Fruit fly (Drosophila melanogaster): ENCODE data around the gene nsl1.
A peak's percentile ranks its signal among the peaks of the same experiment; 100 is the strongest.

nsl1 gene

dm6 chr3R:15792427-15792826, 1.2 kb upstream of the nsl1 start, which contains the start of gene Acyp2 (continued):
- TF ChIP-seq CG12236 (GFP tag; optimal IDR thresholded peaks at IDR 0.05) (no peak), CG10267 (tag; optimal IDR thresholded peaks at IDR 0.05) (peak; percentile 44), HLH4C (GFP tag; IDR thresholded peaks at IDR 0.05; ENCODE audit: partially characterized antibody) (0 out of 3 replicates have a peak, but pooled peaks have one; percentile 15), Optix (GFP tag; IDR thresholded peaks at IDR 0.05) (no peak), emc (GFP tag; optimal IDR thresholded peaks at IDR 0.05) (no peak), Lpt (GFP tag; optimal IDR thresholded peaks at IDR 0.05) (no peak), bowl (GFP tag; IDR thresholded peaks at IDR 0.05) (no peak), CG10274 (GFP tag; optimal IDR thresholded peaks at IDR 0.05) (no peak), CG9876 (GFP tag; optimal IDR thresholded peaks at IDR 0.05) (peak; percentile 30), CG8089 (GFP tag; optimal IDR thresholded peaks at IDR 0.05) (no peak), sc (optimal IDR thresholded peaks at IDR 0.05) (no peak), sc (GFP tag; optimal IDR thresholded peaks at IDR 0.05) (no peak), CG17361 (GFP tag; IDR thresholded peaks at IDR 0.05) (0 out of 3 replicates have a peak, but pooled peaks have one; percentile 18), CG2199 (GFP tag; IDR thresholded peaks at IDR 0.05) (peak; percentile 75; the same call in 2 of the 3 replicates), Sox100B (GFP tag; optimal IDR thresholded peaks at IDR 0.05) (no peak), Bgb (GFP tag; IDR thresholded peaks at IDR 0.05; ENCODE audit: partially characterized antibody) (peak; percentile 67), Fer2 (tag; optimal IDR thresholded peaks at IDR 0.05) (no peak), dan (GFP tag; IDR thresholded peaks at IDR 0.05) (no peak), grn (GFP tag; optimal IDR thresholded peaks at IDR 0.05) (no peak), D19B (GFP tag; optimal IDR thresholded peaks at IDR 0.05) (peak; percentile 6), CG18599 (GFP tag; optimal IDR thresholded peaks at IDR 0.05) (no peak), CG4360 (GFP tag; IDR thresholded peaks at IDR 0.05) (no peak), Stat92E (GFP tag; optimal IDR thresholded peaks at IDR 0.05) (no peak), CG10462 (GFP tag; optimal IDR thresholded peaks at IDR 0.05) (peak; percentile 68), CG10979 (tag; optimal IDR thresholded peaks at IDR 0.05) (no peak), NFAT (GFP tag; IDR thresholded peaks at IDR 0.05) (no peak; the same call in 1 of the 2 replicates), mld (GFP tag; IDR thresholded peaks at IDR 0.05; ENCODE audit: partially characterized antibody) (no peak), tup (GFP tag; optimal IDR thresholded peaks at IDR 0.05) (peak; percentile 32), gem (tag; optimal IDR thresholded peaks at IDR 0.05) (peak; percentile 15), CG10959 (GFP tag; IDR thresholded peaks at IDR 0.05) (no peak), nom (GFP tag; optimal IDR thresholded peaks at IDR 0.05) (no peak), CG34422 (GFP tag; IDR thresholded peaks at IDR 0.05) (no peak), pzg (GFP tag; optimal IDR thresholded peaks at IDR 0.05) (peak; percentile 91), GATAe (GFP tag; conservative IDR thresholded peaks at IDR 0.05) (no peak), dpn (GFP tag; optimal IDR thresholded peaks at IDR 0.05) (peak in 1 of 2 experiments; percentile 55), CG7963 (GFP tag; IDR thresholded peaks at IDR 0.05; ENCODE audit: partially characterized antibody) (no peak), Oaz (GFP tag; IDR thresholded peaks at IDR 0.05) (no peak), Ets65A (GFP tag) (peak; percentile 95), dm (GFP tag; optimal IDR thresholded peaks at IDR 0.05) (peak; percentile 9), p53 (GFP tag; optimal IDR thresholded peaks at IDR 0.05) (no peak), CG9932 (GFP tag; IDR thresholded peaks at IDR 0.05) (peak; percentile 70), Lim3 (GFP tag; IDR thresholded peaks at IDR 0.05) (no peak), CG14965 (GFP tag; optimal IDR thresholded peaks at IDR 0.05; ENCODE audit: borderline replicate concordance) (no peak), CG18476 (GFP tag; optimal IDR thresholded peaks at IDR 0.05) (no peak), CHES-1-like (GFP tag; optimal IDR thresholded peaks at IDR 0.05) (peak; percentile 0), CG15011 (GFP tag; optimal IDR thresholded peaks at IDR 0.05) (no peak), CG8924 (tag; optimal IDR thresholded peaks at IDR 0.05) (peak; percentile 41), zfh1 (GFP tag; IDR thresholded peaks at IDR 0.05) (0 out of 3 replicates have a peak, but pooled peaks have one; percentile 21), odd (GFP tag; optimal IDR thresholded peaks at IDR 0.05) (no peak), run (tag; optimal IDR thresholded peaks at IDR 0.05) (no peak), kay (GFP tag; optimal IDR thresholded peaks at IDR 0.05) (peak; percentile 12)
